Worm (Caenorhabditis elegans) whole organism, young adult: Measurements from ENCODE around the gene let-721.

Experiments used
- sdz-38 ChIP-seq: sonication (generic microtip); optimal IDR thresholded peaks from 2 replicates; lab custom pipeline; 2016; ENCODE audit warnings: missing genotype, missing genetic modification characterization, missing compliant biosample characterization
- unc-62 ChIP-seq: fragments of 150-350 bp; optimal IDR thresholded peaks from 2 replicates; lab custom pipeline; 2014; ENCODE audit warnings: missing biosample characterization, missing genetic modification reagents, missing genetic modification characterization

DNA sequence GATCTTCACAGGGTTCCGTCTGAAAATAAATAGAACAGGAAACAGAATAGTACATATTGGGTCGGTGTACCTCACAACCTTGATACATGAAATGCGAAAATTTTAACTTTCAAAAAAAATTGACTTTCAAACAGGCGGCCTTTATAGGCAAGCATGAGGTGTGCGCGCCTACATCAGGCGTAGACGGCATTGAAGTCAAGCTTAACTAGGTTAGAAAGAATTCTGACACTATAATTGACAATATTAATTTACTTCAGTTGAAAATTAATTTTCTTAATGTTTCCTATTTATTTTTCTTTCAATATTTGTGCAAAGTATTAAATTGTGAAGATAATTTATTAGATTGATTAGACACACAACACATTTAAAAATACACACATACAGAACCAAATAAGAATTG lies 34.8 kb downstream of the let-721 start, which contains the start of gene C05D11.5:
- TF ChIP-seq sdz-38 = no peak
- TF ChIP-seq unc-62 (GFP tag; lab: Kevin White, UChicago) = no peak
